Worm (Caenorhabditis elegans): ENCODE measurements around the gene rdl-1.

DNA sequence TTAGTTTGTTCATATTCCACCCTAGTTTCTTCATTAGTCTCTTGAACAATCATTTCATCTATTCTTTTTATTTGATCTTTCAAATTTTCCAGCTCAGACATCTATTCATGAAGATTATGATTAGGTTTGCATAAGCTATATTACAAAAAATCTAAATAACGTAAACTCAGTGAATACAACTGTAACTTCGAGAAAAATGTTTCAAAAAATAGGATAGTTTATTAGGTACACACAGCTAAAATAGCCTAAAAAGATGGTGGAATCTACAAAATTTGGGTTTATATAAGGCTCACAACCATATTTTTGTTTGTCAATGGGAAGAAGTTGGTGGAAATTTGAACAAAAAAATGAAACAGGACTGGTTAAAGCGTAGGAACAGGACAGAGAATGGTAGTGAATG, 42.6 kb upstream of the rdl-1 start, which contains the start of gene zgpa-1:
- TF ChIP-seq tbx-11 (GFP tag; IDR thresholded peaks at IDR 0.05): no peak
- no peak for TF ChIP-seq ets-7 (tag; optimal IDR thresholded peaks at IDR 0.05)
- no peak for TF ChIP-seq F13C5.2 (tag; optimal IDR thresholded peaks at IDR 0.05)
- TF ChIP-seq ama-1 (optimal IDR thresholded peaks at IDR 0.05): no peak
- TF ChIP-seq ceh-13 (GFP tag; optimal IDR thresholded peaks at IDR 0.05): no peak
- TF ChIP-seq sea-1 (GFP tag; conservative IDR thresholded peaks at IDR 0.05): no peak
